Worm (Caenorhabditis elegans) whole organism, midembryonic: ENCODE results near the gene smf-1.

ENCODE experiments used
- T22C8.4 ChIP-seq: fragments of 200-800 bp; sonication (Bioruptor generic); IDR thresholded peaks from 2 replicates; pipeline ENCODE4 v1.3.6; 2022; ENCODE audit warnings: missing genetic modification characterization, missing compliant biosample characterization
- cog-1 ChIP-seq: sonication (generic microtip); optimal IDR thresholded peaks from 2 replicates; lab custom pipeline; 2016; ENCODE audit warnings: missing genetic modification characterization, missing compliant biosample characterization
- flt-1 ChIP-seq: fragments of 200-800 bp; sonication (Bioruptor generic); IDR thresholded peaks from 2 replicates; pipeline ENCODE4 v1.3.6; 2022; ENCODE audit warnings: missing genetic modification characterization, missing compliant biosample characterization
- klf-2 ChIP-seq: fragments of 200-800 bp; sonication (Bioruptor generic); conservative IDR thresholded peaks from 2 replicates; pipeline ENCODE4 v1.3.6; 2022; ENCODE audit warnings: missing genetic modification reagents, missing genetic modification characterization, missing compliant biosample characterization
- med-1 ChIP-seq: sonication (generic microtip); optimal IDR thresholded peaks from 2 replicates; lab custom pipeline; 2017; ENCODE audit warnings: missing genetic modification characterization, mild to moderate bottlenecking, missing compliant biosample characterization, antibody characterized with exemption, missing genetic modification reagents; ENCODE audit not compliant: insufficient read depth
- ref-1 ChIP-seq: fragments of 200-800 bp; sonication (Bioruptor generic); conservative IDR thresholded peaks from 2 replicates; pipeline ENCODE4 v1.3.6; 2022; ENCODE audit warnings: missing genetic modification reagents, missing genetic modification characterization, missing compliant biosample characterization
- tab-1 ChIP-seq: fragments of 200-800 bp; sonication (Bioruptor generic); IDR thresholded peaks from 2 replicates; pipeline ENCODE4 v1.3.6; 2022; ENCODE audit warnings: missing genetic modification characterization, missing compliant biosample characterization
- ztf-23 ChIP-seq: fragments of 200-800 bp; sonication (Bioruptor generic); IDR thresholded peaks from 2 replicates; pipeline ENCODE4 v1.3.6; 2022; ENCODE audit warnings: missing genetic modification reagents, missing genetic modification characterization, missing compliant biosample characterization

DNA sequence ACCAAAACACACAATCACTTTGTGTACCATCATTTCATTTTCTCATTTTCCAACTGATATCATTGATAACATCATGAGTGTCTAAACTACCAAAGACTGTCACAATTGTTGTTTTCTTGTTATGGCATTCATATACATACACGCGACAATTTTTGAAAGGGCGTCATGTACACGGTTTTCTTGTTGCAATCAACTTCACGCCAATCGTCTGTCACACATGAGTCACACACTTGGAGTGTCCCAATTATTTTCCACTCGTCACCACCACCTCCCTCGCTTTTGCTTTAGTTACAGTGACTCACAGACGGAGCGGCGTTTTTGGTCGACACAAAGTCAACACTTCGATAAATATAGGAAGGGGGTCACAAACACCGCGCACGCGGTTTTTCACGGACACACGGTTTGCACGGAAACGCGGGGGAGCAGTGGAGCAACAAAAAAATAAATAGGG is 25.1 kb upstream of the smf-1 start:
- TF ChIP-seq med-1 (GFP tag; lab: Kevin White, UChicago): no peak
- TF ChIP-seq ref-1 (GFP tag; lab: Robert Waterston, UW): no peak
- TF ChIP-seq ztf-23 (GFP tag; lab: Robert Waterston, UW): no peak
- no peak for TF ChIP-seq klf-2 (GFP tag; lab: Robert Waterston, UW)
- no peak for TF ChIP-seq T22C8.4 (GFP tag; lab: Robert Waterston, UW)
- TF ChIP-seq tab-1 (GFP tag; lab: Robert Waterston, UW): no peak
- TF ChIP-seq cog-1: no peak
- TF ChIP-seq flt-1 (GFP tag; lab: Robert Waterston, UW): no peak
